Fruit fly (Drosophila melanogaster) whole organism, embryonic: ENCODE results near the gene mRpL30.

Source experiments
- Atf-2 ChIP-seq: fragments of 200-800 bp; sonication (Bioruptor generic); optimal IDR thresholded peaks from 2 replicates; lab custom pipeline; 2016; ENCODE audit warnings: missing biosample characterization, missing genetic modification characterization
- B-H1 ChIP-seq: fragments of 200-800 bp; sonication (Bioruptor generic); IDR thresholded peaks from 3 replicates; pipeline ENCODE4 v1.3.6; 2022; ENCODE audit warnings: missing biosample characterization, missing genetic modification characterization
- CG10959 ChIP-seq: fragments of 200-800 bp; sonication (Bioruptor generic); IDR thresholded peaks from 2 replicates; pipeline ENCODE4 v1.3.6; 2022; ENCODE audit warnings: missing biosample characterization, missing genetic modification characterization
- CG10979 ChIP-seq: fragments of 200-800 bp; sonication (Bioruptor generic); optimal IDR thresholded peaks from 2 replicates; lab custom pipeline; 2018; ENCODE audit warnings: missing biosample characterization, mild to moderate bottlenecking, missing genetic modification characterization, moderate library complexity
- CG11247 ChIP-seq: fragments of 200-800 bp; sonication (Bioruptor generic); IDR thresholded peaks from 2 replicates; pipeline ENCODE4 v1.3.6; 2022; ENCODE audit warnings: missing biosample characterization, missing genetic modification characterization
- CG11398 ChIP-seq: fragments of 200-800 bp; sonication (Bioruptor generic); optimal IDR thresholded peaks from 2 replicates; lab custom pipeline; 2016; ENCODE audit warnings: missing biosample characterization, missing genetic modification characterization
- CG14710 ChIP-seq: fragments of 200-800 bp; sonication (Bioruptor generic); optimal IDR thresholded peaks from 3 replicates; lab custom pipeline; 2019; ENCODE audit warnings: missing biosample characterization, mild to moderate bottlenecking, missing genetic modification characterization, moderate library complexity
- CG14860 ChIP-seq: fragments of 200-800 bp; sonication (Bioruptor generic); IDR thresholded peaks from 3 replicates; pipeline ENCODE4 v1.3.6; 2022; ENCODE audit warnings: missing biosample characterization, missing genetic modification characterization; ENCODE audit not compliant: partially characterized antibody
- CG15011 ChIP-seq: fragments of 200-800 bp; sonication (Bioruptor generic); optimal IDR thresholded peaks from 3 replicates; lab custom pipeline; 2018; ENCODE audit warnings: missing biosample characterization, mild to moderate bottlenecking, missing genetic modification characterization
- CG16813 ChIP-seq: fragments of 200-800 bp; sonication (Bioruptor generic); IDR thresholded peaks from 3 replicates; pipeline ENCODE4 v1.3.6; 2022; ENCODE audit warnings: missing biosample characterization, missing genetic modification characterization; ENCODE audit not compliant: partially characterized antibody
- CG18476 ChIP-seq: fragments of 200-800 bp; sonication (Bioruptor generic); optimal IDR thresholded peaks from 2 replicates; lab custom pipeline; 2016; ENCODE audit warnings: missing biosample characterization, mild to moderate bottlenecking, missing genetic modification characterization
- CG18619 ChIP-seq: fragments of 200-800 bp; sonication (Bioruptor generic); optimal IDR thresholded peaks from 3 replicates; lab custom pipeline; 2017; ENCODE audit warnings: missing biosample characterization, mild to moderate bottlenecking, missing genetic modification characterization
- CG31441 ChIP-seq: fragments of 200-800 bp; sonication (Bioruptor generic); IDR thresholded peaks from 2 replicates; pipeline ENCODE4 v1.3.6; 2022; ENCODE audit warnings: missing biosample characterization, missing genetic modification characterization
- CG33213 ChIP-seq: fragments of 200-800 bp; sonication (Bioruptor generic); optimal IDR thresholded peaks from 3 replicates; lab custom pipeline; 2016; ENCODE audit warnings: missing biosample characterization, missing genetic modification characterization
- CG34422 ChIP-seq: fragments of 200-800 bp; sonication (Bioruptor generic); IDR thresholded peaks from 3 replicates; pipeline ENCODE4 v1.3.6; 2022; ENCODE audit warnings: missing biosample characterization, missing genetic modification characterization
- CG4404 ChIP-seq: fragments of 200-800 bp; sonication (Bioruptor generic); IDR thresholded peaks from 2 replicates; pipeline ENCODE4 v1.3.6; 2022; ENCODE audit warnings: missing biosample characterization, missing genetic modification characterization
- CG4707 ChIP-seq: fragments of 200-800 bp; sonication (Bioruptor generic); optimal IDR thresholded peaks from 2 replicates; lab custom pipeline; 2018; ENCODE audit warnings: missing biosample characterization, mild to moderate bottlenecking, missing genetic modification characterization, moderate library complexity
- CG6765 ChIP-seq: fragments of 200-800 bp; sonication (Bioruptor generic); optimal IDR thresholded peaks from 3 replicates; lab custom pipeline; 2017; ENCODE audit warnings: missing biosample characterization, mild to moderate bottlenecking, missing genetic modification characterization
- CG7357 ChIP-seq: fragments of 200-800 bp; sonication (Bioruptor generic); IDR thresholded peaks from 3 replicates; pipeline ENCODE4 v1.3.6; 2022; ENCODE audit warnings: missing biosample characterization, missing genetic modification characterization
- CG8089 ChIP-seq: fragments of 200-800 bp; sonication (Bioruptor generic); optimal IDR thresholded peaks from 3 replicates; lab custom pipeline; 2016; ENCODE audit warnings: missing biosample characterization, missing genetic modification characterization
- CkIIα-i1 ChIP-seq: fragments of 200-800 bp; sonication (Bioruptor generic); IDR thresholded peaks from 2 replicates; pipeline ENCODE4 v1.3.6; 2022; ENCODE audit warnings: missing biosample characterization, missing genetic modification characterization
- Ets97D ChIP-seq: fragments of 200-800 bp; sonication (Bioruptor generic); optimal IDR thresholded peaks from 3 replicates; lab custom pipeline; 2016; ENCODE audit warnings: missing biosample characterization, missing genetic modification characterization
- HLHmδ ChIP-seq: fragments of 200-800 bp; sonication (Bioruptor generic); optimal IDR thresholded peaks from 2 replicates; lab custom pipeline; 2018; ENCODE audit warnings: missing biosample characterization, mild to moderate bottlenecking, missing genetic modification characterization, moderate library complexity
- Hr51 ChIP-seq, 2 experiments: fragments of 200-800 bp; sonication (Bioruptor generic); optimal IDR thresholded peaks; 2 replicates in 1 of 2; 3 replicates in 1 of 2; lab custom pipeline; 2016 to 2018; ENCODE audit warnings: missing biosample characterization in 2 of 2, missing genetic modification characterization in 2 of 2, mild to moderate bottlenecking in 1 of 2, moderate library complexity in 1 of 2
- Med ChIP-seq: fragments of 200-800 bp; sonication (Bioruptor generic); peaks from one replicate; lab custom pipeline; 2016; ENCODE audit warnings: missing biosample characterization, missing genetic modification characterization, mild to moderate bottlenecking, inconsistent platforms, moderate library complexity
- NfI ChIP-seq: fragments of 200-800 bp; sonication (Bioruptor generic); optimal IDR thresholded peaks from 3 replicates; lab custom pipeline; 2018; ENCODE audit warnings: missing biosample characterization, mild to moderate bottlenecking, missing genetic modification characterization, moderate library complexity
- Poxn ChIP-seq: fragments of 200-800 bp; sonication (Bioruptor generic); IDR thresholded peaks from 2 replicates; pipeline ENCODE4 v1.3.6; 2022; ENCODE audit warnings: missing biosample characterization, missing genetic modification characterization
- Sin3A ChIP-seq: fragments of >200 bp; optimal IDR thresholded peaks from 2 replicates; lab custom pipeline; 2018
- Sox100B ChIP-seq: fragments of 200-800 bp; sonication (Bioruptor generic); optimal IDR thresholded peaks from 3 replicates; lab custom pipeline; 2018; ENCODE audit warnings: missing biosample characterization, mild to moderate bottlenecking, missing genetic modification characterization
- Xrp1 ChIP-seq: fragments of 200-800 bp; sonication (Bioruptor generic); IDR thresholded peaks from 2 replicates; pipeline ENCODE4 v1.3.6; 2022; ENCODE audit warnings: missing biosample characterization, missing genetic modification characterization
- aop ChIP-seq: fragments of 200-800 bp; sonication (Bioruptor generic); IDR thresholded peaks from 2 replicates; pipeline ENCODE4 v1.3.6; 2022; ENCODE audit warnings: missing biosample characterization, missing genetic modification characterization
- bbx ChIP-seq: fragments of 200-800 bp; sonication (Bioruptor generic); IDR thresholded peaks from 2 replicates; pipeline ENCODE4 v1.3.6; 2022; ENCODE audit warnings: missing biosample characterization, missing genetic modification characterization; ENCODE audit not compliant: partially characterized antibody
- bowl ChIP-seq: fragments of 200-800 bp; sonication (Bioruptor generic); IDR thresholded peaks from 2 replicates; pipeline ENCODE4 v1.3.6; 2022; ENCODE audit warnings: missing biosample characterization, missing genetic modification characterization
- cad ChIP-seq: fragments of >200 bp; optimal IDR thresholded peaks from 2 replicates; lab custom pipeline; 2017; ENCODE audit warnings: missing biosample characterization, missing genetic modification characterization
- crol ChIP-seq: fragments of 200-800 bp; sonication (Bioruptor generic); IDR thresholded peaks from 2 replicates; pipeline ENCODE4 v1.3.6; 2022; ENCODE audit warnings: missing biosample characterization, missing genetic modification characterization
- dati ChIP-seq: fragments of 200-800 bp; sonication (Bioruptor generic); IDR thresholded peaks from 2 replicates; pipeline ENCODE4 v1.3.6; 2022; ENCODE audit warnings: missing biosample characterization, missing genetic modification characterization
- dysf ChIP-seq: fragments of 200-800 bp; sonication (Bioruptor generic); IDR thresholded peaks from 3 replicates; pipeline ENCODE4 v1.3.6; 2022; ENCODE audit warnings: missing biosample characterization, missing genetic modification characterization
- esg ChIP-seq: fragments of 200-800 bp; sonication (Bioruptor generic); conservative IDR thresholded peaks from 2 replicates; pipeline ENCODE4 v1.3.6; 2022; ENCODE audit warnings: missing biosample characterization, missing genetic modification characterization
- fd3F ChIP-seq: fragments of 200-800 bp; sonication (Bioruptor generic); optimal IDR thresholded peaks from 2 replicates; lab custom pipeline; 2018; ENCODE audit warnings: missing biosample characterization, mild to moderate bottlenecking, missing genetic modification characterization, moderate library complexity
- grau ChIP-seq: fragments of 200-800 bp; optimal IDR thresholded peaks from 3 replicates; lab custom pipeline; 2019; ENCODE audit warnings: missing biosample characterization, mild to moderate bottlenecking, missing genetic modification characterization, moderate library complexity
- mld ChIP-seq: fragments of 200-800 bp; sonication (Bioruptor generic); IDR thresholded peaks from 3 replicates; pipeline ENCODE4 v1.3.6; 2022; ENCODE audit warnings: missing biosample characterization, missing genetic modification characterization; ENCODE audit not compliant: partially characterized antibody
- org-1 ChIP-seq: fragments of 200-800 bp; sonication (Bioruptor generic); optimal IDR thresholded peaks from 2 replicates; lab custom pipeline; 2017; ENCODE audit warnings: missing biosample characterization, missing genetic modification characterization
- pan ChIP-seq, 4 experiments: fragments of >200 bp in 3 of 4; fragments of 200-800 bp in 1 of 4; sonication (Bioruptor generic) in 1 of 4; optimal IDR thresholded peaks in 3 of 4; IDR thresholded peaks in 1 of 4; 2 replicates each; pipeline versions ENCODE4 v1.3.6 to Lab custom; 2017 to 2022; ENCODE audit warnings: missing biosample characterization in 2 of 4, missing genetic modification characterization in 2 of 4, mixed read lengths in 1 of 4
- pita ChIP-seq: fragments of 200-800 bp; sonication (Bioruptor generic); optimal IDR thresholded peaks from 2 replicates; lab custom pipeline; 2017; ENCODE audit warnings: missing biosample characterization, mild to moderate bottlenecking, missing genetic modification characterization
- repo ChIP-seq: fragments of 200-800 bp; sonication (Bioruptor generic); optimal IDR thresholded peaks from 2 replicates; lab custom pipeline; 2016; ENCODE audit warnings: missing biosample characterization, missing genetic modification characterization
- schlank ChIP-seq: fragments of 200-800 bp; sonication (Bioruptor generic); optimal IDR thresholded peaks from 2 replicates; lab custom pipeline; 2018; ENCODE audit warnings: missing biosample characterization, mild to moderate bottlenecking, missing genetic modification characterization
- sens ChIP-seq: fragments of 200-800 bp; sonication (Bioruptor generic); peaks from one replicate; lab custom pipeline; 2016; ENCODE audit warnings: missing biosample characterization, missing genetic modification characterization
- shn ChIP-seq: fragments of 200-800 bp; sonication (Bioruptor generic); optimal IDR thresholded peaks from 3 replicates; lab custom pipeline; 2016; ENCODE audit warnings: missing biosample characterization, missing genetic modification characterization
- so ChIP-seq: fragments of 200-800 bp; sonication (Bioruptor generic); IDR thresholded peaks from 3 replicates; pipeline ENCODE4 v1.3.6; 2022; ENCODE audit warnings: missing biosample characterization, missing genetic modification characterization
- sr ChIP-seq: fragments of 200-800 bp; sonication (Bioruptor generic); IDR thresholded peaks from 3 replicates; pipeline ENCODE4 v1.3.6; 2022; ENCODE audit warnings: missing biosample characterization, missing genetic modification characterization
- tin ChIP-seq: fragments of 200-800 bp; sonication (Bioruptor generic); optimal IDR thresholded peaks from 3 replicates; lab custom pipeline; 2016; ENCODE audit warnings: missing biosample characterization, missing genetic modification characterization
- wek ChIP-seq: fragments of 200-800 bp; sonication (Bioruptor generic); optimal IDR thresholded peaks from 3 replicates; lab custom pipeline; 2018; ENCODE audit warnings: missing biosample characterization, mild to moderate bottlenecking, missing genetic modification characterization, moderate library complexity
- zfh1 ChIP-seq: fragments of 200-800 bp; sonication (Bioruptor generic); IDR thresholded peaks from 3 replicates; pipeline ENCODE4 v1.3.6; 2022; ENCODE audit warnings: missing biosample characterization, missing genetic modification characterization

mRpL30 gene

dm6 chrX:4612454-4612853, 35.2 kb upstream of the mRpL30 start (continued):
- TF ChIP-seq HLHmδ (GFP tag; lab: Kevin White, UChicago) (no peak), Sin3A (lab: Kevin White, UChicago) (no peak), esg (GFP tag; lab: Robert Waterston, UW) (no peak), CG11247 (no peak), Med (GFP tag; lab: Kevin White, UChicago) (peak; percentile 40), NfI (GFP tag; lab: Kevin White, UChicago) (no peak), CG4404 (no peak), CkIIα-i1 (GFP tag; lab: Robert Waterston, UW) (no peak), mld (GFP tag; lab: Robert Waterston, UW) (no peak), CG16813 (no peak), CG18476 (no peak), Sox100B (GFP tag; lab: Kevin White, UChicago) (no peak), cad (GFP tag; lab: Kevin White, UChicago) (no peak), shn (GFP tag; lab: Kevin White, UChicago) (no peak), dysf (GFP tag; lab: Robert Waterston, UW) (no peak), CG18619 (GFP tag; lab: Kevin White, UChicago) (no peak), CG4707 (no peak), org-1 (no peak), B-H1 (GFP tag; lab: Robert Waterston, UW) (no peak), zfh1 (no peak), sr (GFP tag; lab: Robert Waterston, UW) (no peak), pita (GFP tag; lab: Kevin White, UChicago) (no peak), pan (optimal IDR thresholded peaks at IDR 0.05; lab: Kevin White, UChicago) (no peak), pan (GFP tag; optimal IDR thresholded peaks at IDR 0.05 in 1 of 2, IDR thresholded peaks at IDR 0.05 in 1 of 2) (no peak), CG31441 (GFP tag; lab: Robert Waterston, UW) (no peak), so (GFP tag; lab: Robert Waterston, UW) (no peak), CG11398 (GFP tag; lab: Kevin White, UChicago) (no peak), bbx (GFP tag; lab: Robert Waterston, UW) (no peak), CG33213 (no peak), wek (no peak), CG14710 (no peak), Ets97D (GFP tag; lab: Kevin White, UChicago) (no peak), tin (GFP tag; lab: Kevin White, UChicago) (no peak), CG10979 (no peak), CG34422 (GFP tag; lab: Robert Waterston, UW) (no peak), bowl (no peak), fd3F (GFP tag; lab: Kevin White, UChicago) (no peak), Hr51 (GFP tag; optimal IDR thresholded peaks at IDR 0.05; lab: Kevin White, UChicago) (no peak), CG6765 (GFP tag; lab: Kevin White, UChicago) (no peak), CG15011 (no peak), Xrp1 (GFP tag; lab: Robert Waterston, UW) (no peak), schlank (tag; lab: Kevin White, UChicago) (no peak), grau (tag; lab: Kevin White, UChicago) (no peak), CG8089 (GFP tag; lab: Kevin White, UChicago) (no peak), Poxn (GFP tag; lab: Robert Waterston, UW) (no peak), CG7357 (no peak), crol (GFP tag; lab: Robert Waterston, UW) (peak; percentile 67; the same call in 1 of the 2 replicates), CG10959 (GFP tag; lab: Robert Waterston, UW) (no peak), dati (GFP tag; lab: Robert Waterston, UW) (no peak), Atf-2 (no peak), repo (GFP tag; lab: Kevin White, UChicago) (no peak), sens (GFP tag; lab: Kevin White, UChicago) (peak; percentile 47), CG14860 (GFP tag; lab: Robert Waterston, UW) (no peak), aop (GFP tag; lab: Robert Waterston, UW) (no peak)
